Worm (Caenorhabditis elegans) whole organism, L2 larva: ENCODE measurements around the gene F25G6.9.

Experiments
- F13H6.1 ChIP-seq: sonication (generic microtip); optimal IDR thresholded peaks from 2 replicates; lab custom pipeline; 2016; ENCODE audit warnings: missing genetic modification characterization, missing compliant biosample characterization
- R02D3.7 ChIP-seq: fragments of 150-350 bp; optimal IDR thresholded peaks from 2 replicates; lab custom pipeline; 2014; ENCODE audit warnings: missing biosample characterization, missing genetic modification characterization
- Y55F3AM.14 ChIP-seq: fragments of 200-800 bp; sonication (Bioruptor generic); optimal IDR thresholded peaks from 2 replicates; lab custom pipeline; 2018; ENCODE audit warnings: mild to moderate bottlenecking, missing genetic modification characterization, missing compliant biosample characterization
- ZK546.5 ChIP-seq: sonication (generic microtip); optimal IDR thresholded peaks from 2 replicates; lab custom pipeline; 2017; ENCODE audit warnings: missing biosample characterization, missing genetic modification characterization
- ama-1 ChIP-seq: fragments of 150-350 bp; optimal IDR thresholded peaks from 2 replicates; lab custom pipeline; 2018; ENCODE audit warnings: inconsistent platforms
- blmp-1 ChIP-seq: sonication (generic microtip); optimal IDR thresholded peaks from 2 replicates; lab custom pipeline; 2017; ENCODE audit warnings: missing genetic modification characterization, mild to moderate bottlenecking, missing compliant biosample characterization, antibody characterized with exemption, moderate library complexity; ENCODE audit not compliant: insufficient read depth
- ceh-16 ChIP-seq: fragments of 150-350 bp; optimal IDR thresholded peaks from 2 replicates; lab custom pipeline; 2014; ENCODE audit warnings: missing biosample characterization, missing genetic modification characterization
- ceh-82 ChIP-seq: fragments of 150-350 bp; optimal IDR thresholded peaks from 2 replicates; lab custom pipeline; 2014; ENCODE audit warnings: missing biosample characterization, missing genetic modification characterization
- crh-2 ChIP-seq: sonication (generic microtip); optimal IDR thresholded peaks from 2 replicates; lab custom pipeline; 2017; ENCODE audit warnings: missing biosample characterization, missing genetic modification characterization
- dmd-4 ChIP-seq: sonication (generic microtip); optimal IDR thresholded peaks from 2 replicates; lab custom pipeline; 2017; ENCODE audit warnings: missing biosample characterization, missing genetic modification characterization
- egl-27 ChIP-seq: sonication (generic microtip); optimal IDR thresholded peaks from 3 replicates; lab custom pipeline; 2017; ENCODE audit warnings: missing biosample characterization, missing genetic modification reagents, missing genetic modification characterization
- elt-1 ChIP-seq: fragments of 150-350 bp; optimal IDR thresholded peaks from 2 replicates; lab custom pipeline; 2014; ENCODE audit warnings: missing biosample characterization, missing genetic modification characterization
- elt-3 ChIP-seq: sonication (generic microtip); optimal IDR thresholded peaks from 2 replicates; lab custom pipeline; 2017; ENCODE audit warnings: missing biosample characterization, missing genetic modification characterization
- fos-1 ChIP-seq: fragments of 150-350 bp; optimal IDR thresholded peaks from 2 replicates; lab custom pipeline; 2014; ENCODE audit warnings: missing biosample characterization, missing genetic modification characterization
- gmeb-1 ChIP-seq: fragments of 150-350 bp; optimal IDR thresholded peaks from 2 replicates; lab custom pipeline; 2014; ENCODE audit warnings: missing biosample characterization, missing genetic modification characterization
- lin-11 ChIP-seq: fragments of 150-350 bp; sonication (generic microtip); optimal IDR thresholded peaks from 2 replicates; lab custom pipeline; 2014; ENCODE audit warnings: missing biosample characterization, missing genetic modification characterization, inconsistent platforms, mixed read lengths
- lin-13 ChIP-seq: fragments of 150-350 bp; optimal IDR thresholded peaks from 2 replicates; lab custom pipeline; 2014; ENCODE audit warnings: missing biosample characterization, missing genetic modification reagents, missing genetic modification characterization
- lin-39 ChIP-seq: fragments of 150-350 bp; optimal IDR thresholded peaks from 2 replicates; lab custom pipeline; 2014; ENCODE audit warnings: missing biosample characterization, missing genetic modification reagents, missing genetic modification characterization
- lsy-2 ChIP-seq, 2 experiments: fragments of 150-350 bp in 1 of 2; sonication (generic microtip) in 1 of 2; optimal IDR thresholded peaks; 2 replicates each; lab custom pipeline; 2014 to 2017; ENCODE audit warnings: missing biosample characterization in 2 of 2, missing genetic modification characterization in 2 of 2
- mab-5 ChIP-seq: fragments of 150-350 bp; optimal IDR thresholded peaks from 2 replicates; lab custom pipeline; 2014; ENCODE audit warnings: missing biosample characterization, missing genetic modification characterization
- mbf-1 ChIP-seq: sonication (generic microtip); optimal IDR thresholded peaks from 2 replicates; lab custom pipeline; 2017; ENCODE audit warnings: missing biosample characterization, missing genetic modification characterization
- mdl-1 ChIP-seq, 2 experiments: fragments of 150-350 bp in 1 of 2; sonication (generic microtip) in 1 of 2; optimal IDR thresholded peaks; 2 replicates each; lab custom pipeline; 2017; ENCODE audit warnings: missing biosample characterization in 2 of 2, missing genetic modification characterization in 2 of 2
- nhr-11 ChIP-seq: fragments of 150-350 bp; optimal IDR thresholded peaks from 2 replicates; lab custom pipeline; 2014; ENCODE audit warnings: missing biosample characterization, missing genetic modification characterization
- nhr-12 ChIP-seq: fragments of 150-350 bp; optimal IDR thresholded peaks from 2 replicates; lab custom pipeline; 2014; ENCODE audit warnings: missing biosample characterization, missing genetic modification characterization
- nhr-129 ChIP-seq: fragments of 150-350 bp; optimal IDR thresholded peaks from 2 replicates; lab custom pipeline; 2014; ENCODE audit warnings: missing biosample characterization, missing genetic modification characterization
- nhr-21 ChIP-seq: fragments of 150-350 bp; optimal IDR thresholded peaks from 2 replicates; lab custom pipeline; 2014; ENCODE audit warnings: missing biosample characterization, missing genetic modification characterization
- nhr-23 ChIP-seq: fragments of 150-350 bp; optimal IDR thresholded peaks from 2 replicates; lab custom pipeline; 2014; ENCODE audit warnings: missing biosample characterization, missing genetic modification reagents, missing genetic modification characterization
- nhr-25 ChIP-seq: fragments of 150-350 bp; sonication (generic microtip); optimal IDR thresholded peaks from 3 replicates; lab custom pipeline; 2014; ENCODE audit warnings: missing biosample characterization, missing genetic modification characterization
- nhr-77 ChIP-seq: fragments of 150-350 bp; optimal IDR thresholded peaks from 2 replicates; lab custom pipeline; 2014; ENCODE audit warnings: missing biosample characterization, missing genetic modification characterization
- sem-4 ChIP-seq: fragments of 150-350 bp; optimal IDR thresholded peaks from 2 replicates; lab custom pipeline; 2014; ENCODE audit warnings: missing biosample characterization, missing genetic modification reagents, missing genetic modification characterization
- skn-1 ChIP-seq: sonication (generic microtip); optimal IDR thresholded peaks from 2 replicates; lab custom pipeline; 2017; ENCODE audit warnings: missing biosample characterization, missing genetic modification characterization
- sma-3 ChIP-seq: sonication (generic microtip); optimal IDR thresholded peaks from 2 replicates; lab custom pipeline; 2016; ENCODE audit warnings: missing genetic modification reagents, missing genetic modification characterization, missing compliant biosample characterization
- sma-9 ChIP-seq, 2 experiments: fragments of 150-350 bp in 1 of 2; sonication (generic microtip) in 1 of 2; optimal IDR thresholded peaks; 2 replicates each; lab custom pipeline; 2014 to 2016; ENCODE audit warnings: missing genetic modification characterization in 2 of 2, mild to moderate bottlenecking in 1 of 2, missing biosample characterization in 1 of 2, missing compliant biosample characterization in 1 of 2, missing genetic modification reagents in 1 of 2, moderate library complexity in 1 of 2
- snpc-4 ChIP-seq: fragments of 150-350 bp; optimal IDR thresholded peaks from 2 replicates; lab custom pipeline; 2014; ENCODE audit warnings: missing biosample characterization, missing genetic modification characterization
- unc-39 ChIP-seq: fragments of 150-350 bp; optimal IDR thresholded peaks from 2 replicates; lab custom pipeline; 2014; ENCODE audit warnings: missing biosample characterization, missing genetic modification characterization
- unc-55 ChIP-seq: fragments of 150-350 bp; sonication (generic microtip); optimal IDR thresholded peaks from 3 replicates; lab custom pipeline; 2014; ENCODE audit warnings: missing biosample characterization, missing genetic modification reagents, missing genetic modification characterization
- zag-1 ChIP-seq: fragments of 150-350 bp; optimal IDR thresholded peaks from 2 replicates; lab custom pipeline; 2014; ENCODE audit warnings: missing biosample characterization, missing genetic modification characterization
- ztf-1 ChIP-seq: fragments of 200-800 bp; sonication (Bioruptor generic); conservative IDR thresholded peaks from 2 replicates; pipeline ENCODE4 v1.3.6; 2022; ENCODE audit warnings: missing genetic modification characterization, missing compliant biosample characterization
- ztf-11 ChIP-seq: sonication (generic microtip); optimal IDR thresholded peaks from 2 replicates; lab custom pipeline; 2017; ENCODE audit warnings: missing biosample characterization, missing genetic modification characterization
- ztf-4 ChIP-seq: fragments of 150-350 bp; optimal IDR thresholded peaks from 2 replicates; lab custom pipeline; 2014; ENCODE audit warnings: missing biosample characterization, missing genetic modification characterization

F25G6.9 gene

ce11 chrV:8569841-8570361, at the start of gene F25G6.9, which contains the start of gene symk-1:
F25G6.9 (minus strand) TSS chrV:8570000.
symk-1 (plus strand) TSS chrV:8570311.
- TF ChIP-seq blmp-1 (tag; lab: Kevin White, UChicago) (no peak), mbf-1 (tag; lab: Kevin White, UChicago) (no peak), elt-3 (tag; lab: Kevin White, UChicago) (no peak), nhr-11 (tag; lab: Kevin White, UChicago) (no peak), lin-13 (GFP tag; lab: Kevin White, UChicago) (peak; percentile 36), snpc-4 (peak; percentile 37), nhr-25 (tag; lab: Kevin White, UChicago) (no peak), mdl-1 (tag; optimal IDR thresholded peaks at IDR 0.05; lab: Kevin White, UChicago) (no peak), lin-11 (tag; lab: Kevin White, UChicago) (peak; percentile 41), lsy-2 (tag; optimal IDR thresholded peaks at IDR 0.05; lab: Kevin White, UChicago) (peak; percentile 66 to 81), nhr-77 (tag; lab: Kevin White, UChicago) (peak; percentile 4), nhr-23 (no peak), mab-5 (tag; lab: Kevin White, UChicago) (peak; percentile 45), ztf-4 (tag; lab: Kevin White, UChicago) (no peak), zag-1 (tag; lab: Kevin White, UChicago) (no peak), dmd-4 (tag; lab: Kevin White, UChicago) (no peak), sma-3 (GFP tag; lab: Kevin White, UChicago) (peak; percentile 46), nhr-12 (tag; lab: Kevin White, UChicago) (no peak), ZK546.5 (tag; lab: Kevin White, UChicago) (no peak), ztf-11 (tag; lab: Kevin White, UChicago) (no peak), ceh-82 (no peak), gmeb-1 (tag; lab: Kevin White, UChicago) (peak; percentile 82), unc-55 (GFP tag; lab: Kevin White, UChicago) (peak; percentile 77), nhr-21 (tag; lab: Kevin White, UChicago) (peak; percentile 46), nhr-129 (tag; lab: Kevin White, UChicago) (peak; percentile 20), crh-2 (tag; lab: Kevin White, UChicago) (peak; percentile 63), R02D3.7 (tag; lab: Kevin White, UChicago) (peak; percentile 33), egl-27 (tag; lab: Kevin White, UChicago) (no peak), sma-9 (GFP tag; optimal IDR thresholded peaks at IDR 0.05; lab: Kevin White, UChicago) (peak; percentile 68), sma-9 (tag; optimal IDR thresholded peaks at IDR 0.05; lab: Kevin White, UChicago) (no peak), fos-1 (peak; percentile 18), ceh-16 (tag; lab: Kevin White, UChicago) (no peak), F13H6.1 (peak; percentile 51), Y55F3AM.14 (GFP tag; lab: Kevin White, UChicago) (no peak), unc-39 (tag; lab: Kevin White, UChicago) (no peak), sem-4 (tag; lab: Kevin White, UChicago) (no peak), skn-1 (tag; lab: Kevin White, UChicago) (no peak)

ce11 chrV:8618738-8619137, 48.9 kb upstream of the F25G6.9 start, which contains the start of gene grd-5:
grd-5 (plus strand) TSS chrV:8619032.
- TF ChIP-seq ztf-4 (tag; lab: Kevin White, UChicago) (no peak), sma-9 (GFP tag; optimal IDR thresholded peaks at IDR 0.05; lab: Kevin White, UChicago) (peak; percentile 39), sma-9 (tag; optimal IDR thresholded peaks at IDR 0.05; lab: Kevin White, UChicago) (no peak), ceh-82 (no peak), nhr-129 (tag; lab: Kevin White, UChicago) (no peak)

- no peak for TF ChIP-seq ztf-1 (GFP tag; lab: Robert Waterston, UW)
- TF ChIP-seq skn-1 (tag; lab: Kevin White, UChicago), result no peak
- no peak for TF ChIP-seq lin-39 (tag; lab: Kevin White, UChicago)
- no peak for TF ChIP-seq ztf-11 (tag; lab: Kevin White, UChicago)
- no peak for TF ChIP-seq ama-1
- TF ChIP-seq elt-1 (tag; lab: Kevin White, UChicago), result no peak
- TF ChIP-seq mab-5 (tag; lab: Kevin White, UChicago), result no peak
- TF ChIP-seq ceh-82, result no peak
- no peak for TF ChIP-seq sma-9 (GFP tag; optimal IDR thresholded peaks at IDR 0.05; lab: Kevin White, UChicago)
- TF ChIP-seq sma-9 (tag; optimal IDR thresholded peaks at IDR 0.05; lab: Kevin White, UChicago), result no peak
- TF ChIP-seq nhr-12 (tag; lab: Kevin White, UChicago), result no peak
- no peak for TF ChIP-seq lin-11 (tag; lab: Kevin White, UChicago)
- no peak for TF ChIP-seq F13H6.1
- TF ChIP-seq Y55F3AM.14 (GFP tag; lab: Kevin White, UChicago), result no peak
- no peak for TF ChIP-seq sem-4 (tag; lab: Kevin White, UChicago)
- TF ChIP-seq fos-1, result no peak
- no peak for TF ChIP-seq mdl-1 (tag; optimal IDR thresholded peaks at IDR 0.05; lab: Kevin White, UChicago)
- no peak for TF ChIP-seq snpc-4
- TF ChIP-seq, all 48 proteins: peak for 0
These were observed 45.9 kb upstream of the F25G6.9 start for ce11 chrV:8615711-8616110.
